Worm (Caenorhabditis elegans) whole organism, L1 larva: Measurements from ENCODE around the gene sdc-3.

Experiments
- dpl-1 ChIP-seq, 3 experiments: fragments of 150-350 bp in 2 of 3; sonication (generic microtip) in 1 of 3; optimal IDR thresholded peaks; 2 replicates each; lab custom pipeline; 2014 to 2017; ENCODE audit warnings: missing biosample characterization in 3 of 3, missing genetic modification characterization in 3 of 3, missing genetic modification reagents in 3 of 3
- elt-2 ChIP-seq: sonication (generic microtip); optimal IDR thresholded peaks from 2 replicates; lab custom pipeline; 2016; ENCODE audit warnings: missing genetic modification characterization, mild to moderate bottlenecking, inconsistent platforms, missing compliant biosample characterization, missing genetic modification reagents
- fkh-10 ChIP-seq: sonication (generic microtip); optimal IDR thresholded peaks from 2 replicates; lab custom pipeline; 2017; ENCODE audit warnings: missing biosample characterization, missing genetic modification reagents, missing genetic modification characterization
- fkh-8 ChIP-seq: sonication (generic microtip); optimal IDR thresholded peaks from 2 replicates; lab custom pipeline; 2016; ENCODE audit warnings: mild to moderate bottlenecking, missing genetic modification characterization, missing compliant biosample characterization
- fos-1 ChIP-seq: fragments of 150-350 bp; optimal IDR thresholded peaks from 2 replicates; lab custom pipeline; 2014; ENCODE audit warnings: missing biosample characterization, missing genetic modification characterization
- lir-3 ChIP-seq: sonication (generic microtip); optimal IDR thresholded peaks from 2 replicates; lab custom pipeline; 2016; ENCODE audit warnings: mild to moderate bottlenecking, missing genetic modification characterization, moderate library complexity, missing compliant biosample characterization; ENCODE audit not compliant: poor library complexity
- mep-1 ChIP-seq: fragments of 150-350 bp; optimal IDR thresholded peaks from 2 replicates; lab custom pipeline; 2014; ENCODE audit warnings: missing biosample characterization, missing genetic modification characterization
- nhr-12 ChIP-seq: sonication (generic microtip); optimal IDR thresholded peaks from 2 replicates; lab custom pipeline; 2017; ENCODE audit warnings: missing biosample characterization, missing genetic modification characterization
- nhr-237 ChIP-seq: fragments of 150-350 bp; optimal IDR thresholded peaks from 2 replicates; lab custom pipeline; 2014; ENCODE audit warnings: missing biosample characterization, missing genetic modification characterization
- nhr-28 ChIP-seq: fragments of 150-350 bp; optimal IDR thresholded peaks from 2 replicates; lab custom pipeline; 2014; ENCODE audit warnings: missing biosample characterization, missing genetic modification characterization
- nhr-90 ChIP-seq: sonication (generic microtip); optimal IDR thresholded peaks from 2 replicates; lab custom pipeline; 2016; ENCODE audit warnings: mild to moderate bottlenecking, missing genetic modification characterization, missing compliant biosample characterization; ENCODE audit not compliant: poor library complexity
- unc-62 ChIP-seq: fragments of 150-350 bp; optimal IDR thresholded peaks from 2 replicates; lab custom pipeline; 2014; ENCODE audit warnings: missing biosample characterization, missing genetic modification reagents, missing genetic modification characterization
- ztf-11 ChIP-seq, 2 experiments: sonication (generic microtip); optimal IDR thresholded peaks; 2 replicates each; lab custom pipeline; 2016 to 2017; ENCODE audit warnings: missing genetic modification characterization in 2 of 2, missing biosample characterization in 1 of 2, missing compliant biosample characterization in 1 of 2
- ztf-4 ChIP-seq: fragments of 150-350 bp; optimal IDR thresholded peaks from 2 replicates; lab custom pipeline; 2014; ENCODE audit warnings: missing biosample characterization, missing genetic modification characterization

DNA sequence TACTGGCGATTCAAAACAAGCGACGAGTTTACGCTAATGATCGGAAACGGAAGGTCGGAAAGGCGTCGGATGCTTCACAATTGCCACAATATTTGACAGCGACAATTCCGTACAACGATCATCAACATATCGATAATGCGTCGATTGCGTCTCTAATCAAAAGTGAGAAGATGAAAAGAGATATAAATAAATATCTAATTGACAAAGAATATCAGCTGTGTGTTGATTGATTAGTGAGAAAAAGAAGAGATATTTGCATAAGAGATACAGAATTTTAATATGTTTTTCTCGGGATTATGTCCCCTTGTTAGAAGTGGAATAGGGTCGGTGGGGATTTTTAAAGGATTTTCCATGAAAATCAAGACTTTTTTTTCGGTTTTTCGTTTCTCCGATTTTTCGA, 30.6 kb upstream of the sdc-3 start:
- TF ChIP-seq fos-1 (tag; lab: Kevin White, UChicago): no peak
- no peak for TF ChIP-seq elt-2 (tag; lab: Kevin White, UChicago)
- no peak for TF ChIP-seq nhr-90
- TF ChIP-seq mep-1 (tag; lab: Kevin White, UChicago): no peak
- TF ChIP-seq nhr-12 (tag; lab: Kevin White, UChicago): no peak
- no peak for TF ChIP-seq fkh-8
- TF ChIP-seq dpl-1 (GFP tag; optimal IDR thresholded peaks at IDR 0.05; lab: Kevin White, UChicago): no peak
- TF ChIP-seq ztf-11 (tag; optimal IDR thresholded peaks at IDR 0.05; lab: Kevin White, UChicago): no peak
- no peak for TF ChIP-seq fkh-10
- TF ChIP-seq ztf-4 (tag; lab: Kevin White, UChicago): no peak
- TF ChIP-seq lir-3: no peak
- no peak for TF ChIP-seq nhr-28 (tag; lab: Kevin White, UChicago)
- TF ChIP-seq unc-62 (GFP tag; lab: Kevin White, UChicago): no peak
- TF ChIP-seq nhr-237 (tag; lab: Kevin White, UChicago): no peak
